Fruit fly (Drosophila melanogaster) S2 (cell line): Measurements from ENCODE around the gene rb.

Experiments
- CG8478 ChIP-seq: fragments of >200 bp; optimal IDR thresholded peaks from 2 replicates; lab custom pipeline; 2018
- CTCF ChIP-seq, 2 experiments: fragments of >200 bp; optimal IDR thresholded peaks; 2 replicates each; lab custom pipeline; 2018

The rb gene

dm6 chrX:4542353-4542752 lies 1.9 kb upstream of the rb start, which contains the start of gene CG3568:
Gene CG3568 (plus strand): TSS chrX:4542630.
- TF ChIP-seq CTCF (optimal IDR thresholded peaks at IDR 0.05; lab: Kevin White, UChicago): no peak
- TF ChIP-seq CG8478 (lab: Kevin White, UChicago): no peak

- TF ChIP-seq CG8478 (lab: Kevin White, UChicago) (no peak), CTCF (optimal IDR thresholded peaks at IDR 0.05; lab: Kevin White, UChicago) (no peak)
Measured at dm6 chrX:4534002-4534401, 6.4 kb downstream of the rb start.

dm6 chrX:4529909-4530308 lies 10.5 kb downstream of the rb start, which contains the start of gene CG3556:
Gene CG3556 (plus strand): TSS chrX:4530231.
- TF ChIP-seq CG8478 (lab: Kevin White, UChicago) (no peak), CTCF (optimal IDR thresholded peaks at IDR 0.05; lab: Kevin White, UChicago) (peak; percentile 97)

DNA sequence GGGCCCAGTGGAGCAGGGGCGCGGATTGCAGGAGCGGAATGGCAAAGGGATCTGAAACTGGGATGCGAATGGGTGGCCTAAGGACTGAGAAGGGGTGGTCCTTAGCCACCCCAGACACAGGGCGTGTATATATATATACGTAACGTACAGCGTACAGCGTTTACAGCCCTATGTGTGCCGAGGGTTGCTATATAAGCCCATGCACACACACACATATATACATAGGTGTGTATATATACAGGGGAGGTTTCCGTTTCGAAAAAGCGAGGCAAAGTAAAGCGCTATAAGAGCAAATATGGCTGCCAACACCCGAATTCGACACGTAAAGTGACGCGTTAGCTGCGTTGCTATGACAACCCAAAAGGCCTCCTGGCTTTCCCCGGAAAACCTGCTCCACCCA lies 13.7 kb downstream of the rb start:
- no peak for TF ChIP-seq CG8478 (lab: Kevin White, UChicago)
- TF ChIP-seq CTCF (optimal IDR thresholded peaks at IDR 0.05; lab: Kevin White, UChicago): no peak

DNA sequence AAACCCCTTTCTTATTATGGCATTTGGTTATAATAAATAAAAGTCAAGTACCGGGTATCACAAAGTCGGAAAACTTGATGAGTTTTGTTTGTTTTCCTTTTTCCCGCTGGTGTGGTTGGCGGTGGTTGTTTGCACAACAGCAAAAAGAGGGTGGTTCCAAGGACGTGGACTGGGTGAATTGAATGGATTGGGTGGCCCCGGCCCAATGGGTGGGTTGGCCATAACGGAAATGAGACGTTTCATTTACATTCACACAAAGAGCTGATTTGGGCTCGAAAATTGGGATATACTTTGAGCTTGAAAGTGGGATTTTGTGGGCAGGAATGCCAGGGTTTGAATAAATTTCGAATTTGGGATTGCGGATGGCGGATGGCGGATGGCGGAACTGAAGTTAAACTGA lies 19.5 kb downstream of the rb start:
- TF ChIP-seq CTCF (optimal IDR thresholded peaks at IDR 0.05; lab: Kevin White, UChicago) (no peak), CG8478 (lab: Kevin White, UChicago) (no peak)

dm6 chrX:4511575-4511974 lies 28.9 kb downstream of the rb start:
- TF ChIP-seq CTCF (optimal IDR thresholded peaks at IDR 0.05; lab: Kevin White, UChicago) (peak; percentile 51 to 52), CG8478 (lab: Kevin White, UChicago) (no peak)

DNA sequence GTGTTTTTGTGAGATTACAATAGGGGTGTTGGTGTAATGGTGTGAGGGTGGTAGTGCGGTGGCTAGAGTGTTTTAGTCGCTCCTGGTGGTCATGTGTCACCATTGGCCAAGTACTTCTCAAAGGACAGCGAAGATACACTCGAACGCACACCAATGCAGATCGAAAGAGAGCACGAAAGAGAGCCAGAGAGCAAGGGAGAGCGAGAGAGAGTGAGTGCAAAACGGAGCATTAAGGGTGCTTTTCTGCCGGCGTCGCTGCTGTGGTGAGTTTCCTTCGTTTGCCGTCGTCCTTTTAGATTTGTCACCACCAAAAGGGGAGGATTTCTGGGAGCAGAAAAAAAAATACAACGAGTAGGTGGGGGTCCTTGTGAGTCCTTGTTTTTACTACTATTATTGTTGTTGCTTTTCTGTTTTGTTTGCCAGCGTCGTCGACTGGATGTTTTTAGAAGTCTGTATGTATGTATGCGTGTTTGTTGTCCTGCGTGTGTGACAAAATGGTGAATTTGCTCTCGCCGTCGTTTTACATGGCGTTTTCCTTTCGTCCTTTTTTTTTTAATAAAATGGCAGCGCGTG lies 32.3 kb downstream of the rb start:
- TF ChIP-seq CG8478 (lab: Kevin White, UChicago): no peak
- peak in 1 of 2 experiments; percentile 27 for TF ChIP-seq CTCF (optimal IDR thresholded peaks at IDR 0.05; lab: Kevin White, UChicago)

- peak; percentile 95 to 98 for TF ChIP-seq CTCF (optimal IDR thresholded peaks at IDR 0.05; lab: Kevin White, UChicago)
- no peak for TF ChIP-seq CG8478 (lab: Kevin White, UChicago)
Measured at dm6 chrX:4507121-4507520, 33.3 kb downstream of the rb start.

DNA sequence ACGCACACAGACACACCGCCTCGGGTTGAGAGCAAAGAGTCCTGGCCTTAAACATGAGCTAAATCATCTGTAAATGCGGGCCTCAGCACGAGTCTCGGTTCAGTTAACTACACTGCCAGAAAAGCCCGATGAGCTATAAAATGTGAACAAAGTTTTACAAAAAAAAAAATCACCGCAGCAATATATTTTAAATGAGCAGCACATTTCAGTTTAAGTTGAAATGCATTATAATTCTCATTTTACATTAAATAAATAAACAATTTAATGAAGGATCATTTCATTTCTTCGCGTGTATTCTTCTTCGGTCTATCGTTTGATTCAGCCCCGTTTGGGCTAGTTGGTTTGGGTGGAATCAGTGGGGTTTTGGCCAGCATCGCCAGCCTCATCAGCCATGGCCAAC lies 35.1 kb downstream of the rb start:
- TF ChIP-seq CTCF (optimal IDR thresholded peaks at IDR 0.05; lab: Kevin White, UChicago) (no peak), CG8478 (lab: Kevin White, UChicago) (no peak)

DNA sequence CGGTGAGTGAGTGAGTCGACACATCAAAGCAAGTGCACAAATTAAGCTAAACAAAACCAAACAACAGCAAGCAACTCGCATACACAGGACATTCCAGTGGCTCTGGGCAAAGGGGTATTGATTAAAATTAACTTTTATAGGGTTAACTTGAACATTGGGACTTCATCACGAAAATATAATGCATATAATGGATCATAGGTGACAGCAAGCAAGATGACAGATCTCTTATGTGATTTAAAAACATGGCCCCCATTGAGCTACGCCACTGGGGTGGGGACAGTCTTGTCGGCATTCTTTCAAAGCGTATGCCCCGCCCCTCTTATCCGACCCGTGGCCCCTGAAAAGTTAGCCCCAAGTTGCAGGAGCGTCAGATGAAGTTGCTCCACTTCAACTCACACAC lies 36.9 kb downstream of the rb start:
- TF ChIP-seq CTCF (optimal IDR thresholded peaks at IDR 0.05; lab: Kevin White, UChicago) (no peak), CG8478 (lab: Kevin White, UChicago) (no peak)

DNA sequence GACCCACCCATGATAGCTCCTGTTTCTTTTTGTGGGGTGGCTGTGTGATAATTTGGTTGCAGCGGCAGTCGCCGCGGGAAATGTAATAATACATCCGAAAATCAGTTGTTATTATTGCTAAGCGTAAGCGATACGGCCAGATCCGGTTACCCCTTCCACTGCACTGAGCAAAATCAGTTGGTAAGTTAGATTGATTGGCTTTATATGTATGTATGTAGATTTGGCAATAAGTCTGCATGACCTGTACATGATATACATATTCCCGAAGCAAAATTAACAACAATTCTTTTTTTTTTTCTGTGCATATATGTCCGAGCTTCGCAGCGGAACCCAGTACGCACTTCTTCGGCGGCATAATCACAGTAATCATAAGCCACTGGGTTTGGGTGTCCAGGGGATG lies 42.2 kb downstream of the rb start:
- TF ChIP-seq CG8478 (lab: Kevin White, UChicago): no peak
- TF ChIP-seq CTCF (optimal IDR thresholded peaks at IDR 0.05; lab: Kevin White, UChicago): no peak

DNA sequence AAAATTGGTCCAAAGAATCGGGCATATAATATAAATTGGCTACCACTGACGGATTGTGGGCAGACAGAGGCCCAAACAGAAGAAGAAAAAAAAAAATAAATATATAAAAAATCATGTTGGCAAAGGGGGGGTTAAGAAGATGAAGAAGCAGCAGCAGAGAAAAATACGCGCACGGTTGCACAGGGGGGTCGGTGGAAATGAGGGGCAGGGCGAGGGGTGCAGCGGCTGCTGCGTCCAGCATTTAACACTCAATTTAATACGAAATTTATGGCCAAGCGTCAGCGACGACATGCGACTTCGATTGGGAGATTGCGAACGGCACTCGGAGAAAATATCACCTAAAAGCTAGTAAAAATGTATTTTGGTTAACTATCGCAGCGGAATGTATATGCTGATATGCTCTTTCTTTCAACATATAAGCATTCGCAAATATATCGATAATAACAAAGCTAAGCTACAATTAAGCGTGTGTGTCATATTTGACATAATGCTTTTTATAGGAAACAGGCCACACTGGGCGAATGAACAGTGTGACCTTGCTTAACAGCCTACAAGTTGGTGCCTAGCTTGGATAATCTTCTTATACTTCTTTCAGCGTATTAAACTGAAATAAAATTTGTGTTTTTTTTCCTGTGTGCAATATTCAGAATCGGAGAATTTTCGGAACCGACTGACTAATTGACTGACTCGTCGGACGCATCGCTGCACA lies 47.1 kb downstream of the rb start:
- TF ChIP-seq CTCF (optimal IDR thresholded peaks at IDR 0.05; lab: Kevin White, UChicago): no peak
- TF ChIP-seq CG8478 (lab: Kevin White, UChicago): no peak
